Worm (Caenorhabditis elegans) whole organism, L3 larva: Measurements from ENCODE around the gene cul-1.
A peak's percentile ranks its signal among the peaks of the same experiment; 100 is the strongest.

Source experiments
- ZK546.5 ChIP-seq: sonication (generic microtip); optimal IDR thresholded peaks from 2 replicates; lab custom pipeline; 2017; ENCODE audit warnings: missing biosample characterization, missing genetic modification characterization
- ceh-16 ChIP-seq: sonication (generic microtip); optimal IDR thresholded peaks from 2 replicates; lab custom pipeline; 2017; ENCODE audit warnings: missing biosample characterization, missing genetic modification characterization
- ceh-28 ChIP-seq: fragments of 150-350 bp; optimal IDR thresholded peaks from 2 replicates; lab custom pipeline; 2014; ENCODE audit warnings: missing biosample characterization, missing genetic modification reagents, missing genetic modification characterization
- ceh-82 ChIP-seq: fragments of 150-350 bp; optimal IDR thresholded peaks from 2 replicates; lab custom pipeline; 2014; ENCODE audit warnings: missing biosample characterization, missing genetic modification characterization
- ceh-9 ChIP-seq: sonication (generic microtip); optimal IDR thresholded peaks from 2 replicates; lab custom pipeline; 2018; ENCODE audit warnings: missing biosample characterization, missing genetic modification characterization
- egl-27 ChIP-seq: sonication (generic microtip); optimal IDR thresholded peaks from 4 replicates; lab custom pipeline; 2017; ENCODE audit warnings: missing biosample characterization, missing genetic modification reagents, missing genetic modification characterization
- egl-5 ChIP-seq: fragments of 150-350 bp; optimal IDR thresholded peaks from 2 replicates; lab custom pipeline; 2017; ENCODE audit warnings: missing biosample characterization, missing genetic modification reagents, missing genetic modification characterization, inconsistent platforms
- elt-1 ChIP-seq: fragments of 150-350 bp; optimal IDR thresholded peaks from 2 replicates; lab custom pipeline; 2014; ENCODE audit warnings: missing biosample characterization, missing genetic modification characterization
- elt-3 ChIP-seq, 3 experiments: fragments of 150-350 bp in 1 of 3; sonication (generic microtip) in 2 of 3; optimal IDR thresholded peaks; 2 replicates in 2 of 3; 4 replicates in 1 of 3; lab custom pipeline; 2014 to 2017; ENCODE audit warnings: missing biosample characterization in 3 of 3, missing genetic modification characterization in 3 of 3
- fkh-10 ChIP-seq: sonication (generic microtip); optimal IDR thresholded peaks from 2 replicates; lab custom pipeline; 2017; ENCODE audit warnings: missing biosample characterization, missing genetic modification reagents, missing genetic modification characterization
- fkh-2 ChIP-seq: fragments of 150-350 bp; optimal IDR thresholded peaks from 2 replicates; lab custom pipeline; 2014; ENCODE audit warnings: missing biosample characterization, missing genetic modification reagents, missing genetic modification characterization
- fos-1 ChIP-seq: fragments of 150-350 bp; optimal IDR thresholded peaks from 2 replicates; lab custom pipeline; 2014; ENCODE audit warnings: missing biosample characterization, missing genetic modification characterization
- hmg-11 ChIP-seq: sonication (generic microtip); optimal IDR thresholded peaks from 2 replicates; lab custom pipeline; 2016; ENCODE audit warnings: missing genetic modification characterization, missing compliant biosample characterization
- lin-15B ChIP-seq: fragments of 150-350 bp; optimal IDR thresholded peaks from 2 replicates; lab custom pipeline; 2014; ENCODE audit warnings: missing biosample characterization, missing genetic modification characterization
- lin-39 ChIP-seq: fragments of 150-350 bp; optimal IDR thresholded peaks from 2 replicates; lab custom pipeline; 2018; ENCODE audit warnings: missing biosample characterization, missing genetic modification reagents, missing genetic modification characterization
- mdl-1 ChIP-seq: fragments of 150-350 bp; optimal IDR thresholded peaks from 2 replicates; lab custom pipeline; 2014; ENCODE audit warnings: missing biosample characterization, missing genetic modification characterization
- mml-1 ChIP-seq: fragments of 150-350 bp; sonication (generic microtip); optimal IDR thresholded peaks from 3 replicates; lab custom pipeline; 2014; ENCODE audit warnings: missing biosample characterization, missing genetic modification characterization
- nfya-1 ChIP-seq: sonication (generic microtip); optimal IDR thresholded peaks from 2 replicates; lab custom pipeline; 2017; ENCODE audit warnings: missing genetic modification characterization, mild to moderate bottlenecking, missing compliant biosample characterization, antibody characterized with exemption, moderate library complexity; ENCODE audit not compliant: insufficient read depth
- nhr-23 ChIP-seq: fragments of 150-350 bp; optimal IDR thresholded peaks from 2 replicates; lab custom pipeline; 2014; ENCODE audit warnings: missing biosample characterization, missing genetic modification reagents, missing genetic modification characterization
- nhr-25 ChIP-seq: sonication (generic microtip); optimal IDR thresholded peaks from 2 replicates; lab custom pipeline; 2017; ENCODE audit warnings: missing biosample characterization, missing genetic modification characterization
- nhr-43 ChIP-seq: sonication (generic microtip); optimal IDR thresholded peaks from 2 replicates; lab custom pipeline; 2016; ENCODE audit warnings: mild to moderate bottlenecking, missing genetic modification characterization, missing compliant biosample characterization; ENCODE audit not compliant: poor library complexity, severe bottlenecking
- nhr-67 ChIP-seq: fragments of 150-350 bp; optimal IDR thresholded peaks from 2 replicates; lab custom pipeline; 2014; ENCODE audit warnings: missing biosample characterization, missing genetic modification characterization
- nhr-76 ChIP-seq: fragments of 150-350 bp; sonication (generic microtip); optimal IDR thresholded peaks from 5 replicates; lab custom pipeline; 2014; ENCODE audit warnings: missing biosample characterization, missing genetic modification characterization
- pqm-1 ChIP-seq: fragments of 150-350 bp; optimal IDR thresholded peaks from 2 replicates; lab custom pipeline; 2017; ENCODE audit warnings: missing biosample characterization, missing genetic modification characterization, inconsistent platforms
- sea-2 ChIP-seq: fragments of 150-350 bp; sonication (generic microtip); optimal IDR thresholded peaks from 4 replicates; lab custom pipeline; 2014; ENCODE audit warnings: missing biosample characterization, missing genetic modification reagents, missing genetic modification characterization
- tbx-2 ChIP-seq: sonication (generic microtip); optimal IDR thresholded peaks from 2 replicates; lab custom pipeline; 2016; ENCODE audit warnings: mild to moderate bottlenecking, missing genetic modification characterization, missing compliant biosample characterization
- unc-39 ChIP-seq: sonication (generic microtip); optimal IDR thresholded peaks from 4 replicates; lab custom pipeline; 2017; ENCODE audit warnings: missing biosample characterization, missing genetic modification characterization
- unc-62 ChIP-seq: fragments of 150-350 bp; sonication (generic microtip); optimal IDR thresholded peaks from 4 replicates; lab custom pipeline; 2014; ENCODE audit warnings: missing biosample characterization, missing genetic modification reagents, missing genetic modification characterization
- zag-1 ChIP-seq: fragments of 150-350 bp; optimal IDR thresholded peaks from 2 replicates; lab custom pipeline; 2014; ENCODE audit warnings: missing biosample characterization, missing genetic modification characterization
- ztf-11 ChIP-seq: fragments of 150-350 bp; optimal IDR thresholded peaks from 2 replicates; lab custom pipeline; 2014; ENCODE audit warnings: missing biosample characterization, missing genetic modification characterization
- ztf-4 ChIP-seq: fragments of 150-350 bp; optimal IDR thresholded peaks from 2 replicates; lab custom pipeline; 2014; ENCODE audit warnings: missing biosample characterization, missing genetic modification characterization

Gene cul-1

ce11 chrIII:10515751-10516150 is 44.7 kb downstream of the cul-1 start:
- no peak for TF ChIP-seq nhr-67 (tag; lab: Kevin White, UChicago)
- no peak for TF ChIP-seq nhr-43 (tag; lab: Kevin White, UChicago)
- no peak for TF ChIP-seq pqm-1 (tag; lab: Kevin White, UChicago)
- TF ChIP-seq sea-2 (GFP tag; lab: Kevin White, UChicago): no peak
- no peak for TF ChIP-seq fkh-2 (tag; lab: Kevin White, UChicago)
- TF ChIP-seq ceh-28 (tag; lab: Kevin White, UChicago): no peak
- no peak for TF ChIP-seq nhr-25 (tag; lab: Kevin White, UChicago)
- no peak for TF ChIP-seq fkh-10 (GFP tag; lab: Kevin White, UChicago)
- no peak for TF ChIP-seq ceh-16 (tag; lab: Kevin White, UChicago)
- TF ChIP-seq, all 47 proteins: peak for 0

ce11 chrIII:10518884-10519283 is 47.8 kb downstream of the cul-1 start:
- TF ChIP-seq fkh-10 (GFP tag; lab: Kevin White, UChicago) (no peak), ztf-4 (tag; lab: Kevin White, UChicago) (no peak), ztf-11 (tag; lab: Kevin White, UChicago) (no peak), ceh-82 (tag; lab: Kevin White, UChicago) (no peak), nhr-76 (tag; lab: Kevin White, UChicago) (no peak), ZK546.5 (no peak), egl-27 (tag; lab: Kevin White, UChicago) (no peak), tbx-2 (tag; lab: Kevin White, UChicago) (no peak), nhr-25 (tag; lab: Kevin White, UChicago) (no peak), mdl-1 (tag; lab: Kevin White, UChicago) (no peak), sea-2 (GFP tag; lab: Kevin White, UChicago) (no peak), lin-15B (tag; lab: Kevin White, UChicago) (no peak), elt-3 (tag; optimal IDR thresholded peaks at IDR 0.05; lab: Kevin White, UChicago) (no peak)

- TF ChIP-seq egl-27 (tag; lab: Kevin White, UChicago) (no peak), ceh-9 (tag; lab: Kevin White, UChicago) (no peak), pqm-1 (tag; lab: Kevin White, UChicago) (no peak)
Measured at ce11 chrIII:10519615-10520014, 48.6 kb downstream of the cul-1 start.

- TF ChIP-seq nfya-1: peak; percentile 43
- TF ChIP-seq egl-5 (tag; lab: Kevin White, UChicago): peak; percentile 33
- no peak for TF ChIP-seq nhr-23
Measured at ce11 chrIII:10520523-10520922, 49.5 kb downstream of the cul-1 start, which contains the start of gene unc-49. Gene unc-49, plus strand, starts transcription at chrIII:10520762.

ce11 chrIII:10521219-10521618 is 50.2 kb downstream of the cul-1 start:
- TF ChIP-seq unc-39 (tag; lab: Kevin White, UChicago) (no peak), tbx-2 (tag; lab: Kevin White, UChicago) (no peak), nhr-25 (tag; lab: Kevin White, UChicago) (no peak), nhr-67 (tag; lab: Kevin White, UChicago) (no peak), ceh-28 (tag; lab: Kevin White, UChicago) (no peak), mml-1 (tag; lab: Kevin White, UChicago) (no peak), unc-62 (GFP tag; lab: Kevin White, UChicago) (no peak), zag-1 (tag; lab: Kevin White, UChicago) (no peak), hmg-11 (tag; lab: Kevin White, UChicago) (no peak), egl-27 (tag; lab: Kevin White, UChicago) (no peak)

ce11 chrIII:10523025-10523424 is 52.0 kb downstream of the cul-1 start:
- TF ChIP-seq ceh-82 (tag; lab: Kevin White, UChicago) (no peak), lin-39 (tag; lab: Kevin White, UChicago) (no peak), elt-1 (tag; lab: Kevin White, UChicago) (peak; percentile 64), fos-1 (no peak)
